Worm (Caenorhabditis elegans) whole organism, L3 larva: ENCODE measurements around the gene F28H7.2.

ENCODE experiments used
- ZK546.5 ChIP-seq: sonication (generic microtip); optimal IDR thresholded peaks from 2 replicates; lab custom pipeline; 2017; ENCODE audit warnings: missing biosample characterization, missing genetic modification characterization
- aly-2 ChIP-seq: fragments of 150-350 bp; optimal IDR thresholded peaks from 2 replicates; lab custom pipeline; 2014; ENCODE audit warnings: missing biosample characterization, missing genetic modification characterization
- ama-1 ChIP-seq: fragments of 150-350 bp; optimal IDR thresholded peaks from 2 replicates; lab custom pipeline; 2018
- ceh-16 ChIP-seq: sonication (generic microtip); optimal IDR thresholded peaks from 2 replicates; lab custom pipeline; 2017; ENCODE audit warnings: missing biosample characterization, missing genetic modification characterization
- ceh-28 ChIP-seq: fragments of 150-350 bp; optimal IDR thresholded peaks from 2 replicates; lab custom pipeline; 2014; ENCODE audit warnings: missing biosample characterization, missing genetic modification reagents, missing genetic modification characterization
- ceh-82 ChIP-seq: fragments of 150-350 bp; optimal IDR thresholded peaks from 2 replicates; lab custom pipeline; 2014; ENCODE audit warnings: missing biosample characterization, missing genetic modification characterization
- ceh-9 ChIP-seq: sonication (generic microtip); optimal IDR thresholded peaks from 2 replicates; lab custom pipeline; 2018; ENCODE audit warnings: missing biosample characterization, missing genetic modification characterization
- egl-27 ChIP-seq: sonication (generic microtip); optimal IDR thresholded peaks from 4 replicates; lab custom pipeline; 2017; ENCODE audit warnings: missing biosample characterization, missing genetic modification reagents, missing genetic modification characterization
- egl-5 ChIP-seq: fragments of 150-350 bp; optimal IDR thresholded peaks from 2 replicates; lab custom pipeline; 2017; ENCODE audit warnings: missing biosample characterization, missing genetic modification reagents, missing genetic modification characterization, inconsistent platforms
- elt-2 ChIP-seq: sonication (generic microtip); optimal IDR thresholded peaks from 2 replicates; lab custom pipeline; 2016; ENCODE audit warnings: missing genetic modification reagents, mild to moderate bottlenecking, missing genetic modification characterization, missing compliant biosample characterization
- elt-3 ChIP-seq, 3 experiments: fragments of 150-350 bp in 1 of 3; sonication (generic microtip) in 2 of 3; optimal IDR thresholded peaks; 2 replicates in 2 of 3; 4 replicates in 1 of 3; lab custom pipeline; 2014 to 2017; ENCODE audit warnings: missing biosample characterization in 3 of 3, missing genetic modification characterization in 3 of 3
- fkh-10 ChIP-seq: sonication (generic microtip); optimal IDR thresholded peaks from 2 replicates; lab custom pipeline; 2017; ENCODE audit warnings: missing biosample characterization, missing genetic modification reagents, missing genetic modification characterization
- fkh-2 ChIP-seq: fragments of 150-350 bp; optimal IDR thresholded peaks from 2 replicates; lab custom pipeline; 2014; ENCODE audit warnings: missing biosample characterization, missing genetic modification reagents, missing genetic modification characterization
- hmg-11 ChIP-seq: sonication (generic microtip); optimal IDR thresholded peaks from 2 replicates; lab custom pipeline; 2016; ENCODE audit warnings: missing genetic modification characterization, missing compliant biosample characterization
- lin-15B ChIP-seq: fragments of 150-350 bp; optimal IDR thresholded peaks from 2 replicates; lab custom pipeline; 2014; ENCODE audit warnings: missing biosample characterization, missing genetic modification characterization
- lin-39 ChIP-seq: fragments of 150-350 bp; optimal IDR thresholded peaks from 2 replicates; lab custom pipeline; 2018; ENCODE audit warnings: missing biosample characterization, missing genetic modification reagents, missing genetic modification characterization
- lsy-12 ChIP-seq: sonication (generic microtip); optimal IDR thresholded peaks from 2 replicates; lab custom pipeline; 2016; ENCODE audit warnings: mild to moderate bottlenecking, missing genetic modification characterization, missing compliant biosample characterization
- mdl-1 ChIP-seq: fragments of 150-350 bp; optimal IDR thresholded peaks from 2 replicates; lab custom pipeline; 2014; ENCODE audit warnings: missing biosample characterization, missing genetic modification characterization
- mml-1 ChIP-seq: fragments of 150-350 bp; sonication (generic microtip); optimal IDR thresholded peaks from 3 replicates; lab custom pipeline; 2014; ENCODE audit warnings: missing biosample characterization, missing genetic modification characterization
- nfya-1 ChIP-seq: sonication (generic microtip); optimal IDR thresholded peaks from 2 replicates; lab custom pipeline; 2017; ENCODE audit warnings: missing genetic modification characterization, mild to moderate bottlenecking, missing compliant biosample characterization, antibody characterized with exemption, moderate library complexity; ENCODE audit not compliant: insufficient read depth
- nhr-12 ChIP-seq: fragments of 150-350 bp; optimal IDR thresholded peaks from 2 replicates; lab custom pipeline; 2014; ENCODE audit warnings: missing biosample characterization, missing genetic modification characterization
- nhr-23 ChIP-seq: fragments of 150-350 bp; optimal IDR thresholded peaks from 2 replicates; lab custom pipeline; 2014; ENCODE audit warnings: missing biosample characterization, missing genetic modification reagents, missing genetic modification characterization
- nhr-237 ChIP-seq: fragments of 150-350 bp; optimal IDR thresholded peaks from 2 replicates; lab custom pipeline; 2014; ENCODE audit warnings: missing biosample characterization, missing genetic modification characterization
- nhr-25 ChIP-seq: sonication (generic microtip); optimal IDR thresholded peaks from 2 replicates; lab custom pipeline; 2017; ENCODE audit warnings: missing biosample characterization, missing genetic modification characterization
- nhr-28 ChIP-seq: fragments of 150-350 bp; optimal IDR thresholded peaks from 2 replicates; lab custom pipeline; 2014; ENCODE audit warnings: missing biosample characterization, missing genetic modification characterization
- nhr-43 ChIP-seq: sonication (generic microtip); optimal IDR thresholded peaks from 2 replicates; lab custom pipeline; 2016; ENCODE audit warnings: mild to moderate bottlenecking, missing genetic modification characterization, missing compliant biosample characterization; ENCODE audit not compliant: poor library complexity, severe bottlenecking
- nhr-67 ChIP-seq: fragments of 150-350 bp; optimal IDR thresholded peaks from 2 replicates; lab custom pipeline; 2014; ENCODE audit warnings: missing biosample characterization, missing genetic modification characterization
- nhr-76 ChIP-seq: fragments of 150-350 bp; sonication (generic microtip); optimal IDR thresholded peaks from 5 replicates; lab custom pipeline; 2014; ENCODE audit warnings: missing biosample characterization, missing genetic modification characterization
- pha-4 ChIP-seq: fragments of 150-350 bp; optimal IDR thresholded peaks from 2 replicates; lab custom pipeline; 2014; ENCODE audit warnings: missing biosample characterization, missing genetic modification reagents, missing genetic modification characterization
- pqm-1 ChIP-seq: fragments of 150-350 bp; optimal IDR thresholded peaks from 2 replicates; lab custom pipeline; 2017; ENCODE audit warnings: missing biosample characterization, missing genetic modification characterization, inconsistent platforms
- skn-1 ChIP-seq: fragments of 150-350 bp; optimal IDR thresholded peaks from 2 replicates; lab custom pipeline; 2014; ENCODE audit warnings: missing biosample characterization, missing genetic modification characterization
- tbx-2 ChIP-seq: sonication (generic microtip); optimal IDR thresholded peaks from 2 replicates; lab custom pipeline; 2016; ENCODE audit warnings: mild to moderate bottlenecking, missing genetic modification characterization, missing compliant biosample characterization
- unc-39 ChIP-seq: sonication (generic microtip); optimal IDR thresholded peaks from 4 replicates; lab custom pipeline; 2017; ENCODE audit warnings: missing biosample characterization, missing genetic modification characterization
- unc-62 ChIP-seq: fragments of 150-350 bp; sonication (generic microtip); optimal IDR thresholded peaks from 4 replicates; lab custom pipeline; 2014; ENCODE audit warnings: missing biosample characterization, missing genetic modification reagents, missing genetic modification characterization
- zag-1 ChIP-seq: fragments of 150-350 bp; optimal IDR thresholded peaks from 2 replicates; lab custom pipeline; 2014; ENCODE audit warnings: missing biosample characterization, missing genetic modification characterization
- ztf-11 ChIP-seq: fragments of 150-350 bp; optimal IDR thresholded peaks from 2 replicates; lab custom pipeline; 2014; ENCODE audit warnings: missing biosample characterization, missing genetic modification characterization

F28H7.2 gene

DNA sequence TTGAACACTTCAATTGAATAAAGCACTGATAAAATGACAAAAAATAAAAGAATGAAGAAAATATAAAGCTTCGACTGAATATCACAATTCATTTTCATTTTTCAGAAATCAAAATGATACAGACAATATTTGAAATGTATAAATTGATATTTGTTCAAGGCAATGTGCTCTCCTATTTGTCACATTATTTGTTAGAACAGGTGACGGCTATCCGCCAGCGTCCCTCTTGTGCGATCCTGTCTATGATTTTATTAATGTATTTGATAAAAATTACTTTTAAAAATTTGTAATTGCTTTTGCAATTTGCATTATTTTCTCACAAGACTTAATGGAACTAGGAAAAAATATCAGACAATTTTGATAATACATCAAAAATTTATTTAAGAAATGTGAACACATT is 6.3 kb downstream of the F28H7.2 start, which contains the start of gene F28H7.7:
Gene F28H7.7 (minus strand): TSS at position 101 of the 400 bp plus-strand sequence.
- TF ChIP-seq zag-1 (tag; lab: Kevin White, UChicago) (no peak), nhr-76 (tag; lab: Kevin White, UChicago) (no peak), fkh-10 (GFP tag; lab: Kevin White, UChicago) (no peak), ceh-9 (no peak), egl-27 (tag; lab: Kevin White, UChicago) (no peak), mml-1 (no peak), aly-2 (tag; lab: Kevin White, UChicago) (no peak), unc-39 (tag; lab: Kevin White, UChicago) (no peak), unc-62 (GFP tag; lab: Kevin White, UChicago) (no peak), nhr-12 (tag; lab: Kevin White, UChicago) (no peak)

DNA sequence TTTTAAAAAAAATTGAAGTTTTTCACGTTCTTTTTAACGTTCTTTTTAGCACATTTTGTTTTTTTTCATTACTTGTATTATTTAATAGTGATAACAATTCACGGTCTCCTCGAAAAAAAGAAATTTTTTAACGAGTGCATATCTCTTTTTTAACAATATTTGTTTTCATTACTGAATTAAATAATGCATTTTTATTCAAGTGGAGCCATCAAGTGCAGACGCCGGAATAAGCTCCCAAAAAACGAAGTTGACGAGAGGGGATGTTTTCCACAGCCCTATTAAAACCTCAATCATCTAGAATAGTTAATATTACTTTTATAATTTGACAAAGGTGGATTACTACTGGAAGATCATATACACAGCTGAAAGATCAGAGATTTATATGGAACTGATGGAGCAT is 9.0 kb downstream of the F28H7.2 start, which contains the start of gene irld-6:
Gene irld-6 (minus strand): TSS at position 101 of the 400 bp plus-strand sequence.
- TF ChIP-seq fkh-2 (tag; lab: Kevin White, UChicago), result no peak
- TF ChIP-seq ceh-9, result no peak
- no peak for TF ChIP-seq unc-62 (GFP tag; lab: Kevin White, UChicago)
- no peak for TF ChIP-seq ceh-28 (tag; lab: Kevin White, UChicago)
- TF ChIP-seq mdl-1 (tag; lab: Kevin White, UChicago), result no peak
- TF ChIP-seq aly-2 (tag; lab: Kevin White, UChicago), result no peak
- TF ChIP-seq nhr-28 (tag; lab: Kevin White, UChicago), result no peak
- TF ChIP-seq skn-1 (tag; lab: Kevin White, UChicago), result no peak
- TF ChIP-seq ztf-11, result no peak
- TF ChIP-seq elt-3 (tag; optimal IDR thresholded peaks at IDR 0.05; lab: Kevin White, UChicago), result no peak
- TF ChIP-seq ZK546.5, result no peak
- TF ChIP-seq nhr-237, result no peak
- TF ChIP-seq pqm-1 (tag; lab: Kevin White, UChicago), result no peak
- TF ChIP-seq, all 47 proteins: peak for 0

DNA sequence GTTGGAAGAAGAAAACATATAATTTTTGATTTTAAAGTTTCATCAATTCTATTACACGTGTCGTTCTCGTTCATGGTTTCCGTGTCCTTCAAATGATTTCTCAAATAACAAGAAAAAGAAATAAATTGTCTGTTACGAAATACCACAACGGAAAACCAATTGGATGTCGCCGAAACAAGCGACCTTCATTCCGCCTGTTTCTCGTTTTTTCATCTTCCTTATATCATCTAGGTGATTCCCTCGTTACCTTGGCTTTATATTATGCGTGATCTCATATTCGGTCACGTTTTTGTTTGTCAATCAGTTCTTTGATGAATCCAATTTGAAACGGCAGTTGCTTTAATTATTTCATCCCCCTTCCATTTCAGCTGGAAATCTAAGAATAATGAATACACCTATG is 9.4 kb downstream of the F28H7.2 start:
- TF ChIP-seq nhr-25 (tag; lab: Kevin White, UChicago) (peak; percentile 83), egl-5 (tag; lab: Kevin White, UChicago) (peak; percentile 40), nhr-67 (no peak), nhr-23 (tag; lab: Kevin White, UChicago) (peak; percentile 35)

- TF ChIP-seq nhr-67 (no peak), aly-2 (tag; lab: Kevin White, UChicago) (no peak), ceh-9 (no peak), lin-15B (tag; lab: Kevin White, UChicago) (no peak)
These were observed 11.0 kb downstream of the F28H7.2 start, which contains the start of gene F28H7.8 for ce11 chrV:10758658-10759057. Gene F28H7.8, plus strand, starts transcription at chrV:10758958.

DNA sequence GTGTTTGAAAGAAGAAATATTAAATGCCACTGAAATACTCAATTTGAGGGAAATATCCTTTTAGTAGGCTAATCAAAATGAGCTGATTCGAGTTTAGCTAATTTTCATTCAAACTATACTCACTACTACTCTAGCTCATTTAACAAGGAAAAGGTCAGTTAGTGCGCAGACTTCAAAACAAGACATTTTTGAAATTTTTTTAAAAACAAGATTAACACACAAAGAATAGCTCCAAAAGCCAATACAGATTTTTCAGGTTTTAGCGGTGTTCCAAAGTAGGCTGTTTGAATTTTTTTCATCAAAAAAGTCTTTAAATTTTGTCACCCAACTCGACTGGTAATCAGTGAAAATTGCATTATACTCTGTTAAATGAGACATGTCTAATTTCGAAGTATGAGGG is 13.1 kb downstream of the F28H7.2 start:
- TF ChIP-seq tbx-2 (tag; lab: Kevin White, UChicago) (no peak), ztf-11 (no peak), aly-2 (tag; lab: Kevin White, UChicago) (no peak)

DNA sequence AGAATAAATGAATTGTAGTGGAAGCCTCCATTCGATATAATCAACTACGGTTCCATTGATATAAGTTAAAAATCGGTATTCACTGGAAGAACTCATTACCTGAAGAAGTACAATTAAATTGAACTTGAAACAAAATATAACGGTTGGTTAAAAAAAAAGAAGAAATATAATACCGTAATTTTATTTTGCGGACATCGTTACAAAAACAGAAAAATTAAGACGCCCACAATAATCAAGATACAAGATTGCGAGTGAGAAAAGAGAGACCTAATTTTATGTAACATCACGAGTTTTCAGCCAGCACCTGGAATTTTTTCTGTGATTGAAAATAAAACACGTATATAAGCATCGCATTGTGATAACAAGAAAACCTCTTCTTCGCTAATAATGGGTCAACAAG is 15.0 kb downstream of the F28H7.2 start, which contains the start of gene sre-6:
Gene sre-6 (minus strand): TSS at position 101 of the 400 bp plus-strand sequence.
- TF ChIP-seq lsy-12 (tag; lab: Kevin White, UChicago), result no peak
- TF ChIP-seq, all 47 proteins: peak for 0

DNA sequence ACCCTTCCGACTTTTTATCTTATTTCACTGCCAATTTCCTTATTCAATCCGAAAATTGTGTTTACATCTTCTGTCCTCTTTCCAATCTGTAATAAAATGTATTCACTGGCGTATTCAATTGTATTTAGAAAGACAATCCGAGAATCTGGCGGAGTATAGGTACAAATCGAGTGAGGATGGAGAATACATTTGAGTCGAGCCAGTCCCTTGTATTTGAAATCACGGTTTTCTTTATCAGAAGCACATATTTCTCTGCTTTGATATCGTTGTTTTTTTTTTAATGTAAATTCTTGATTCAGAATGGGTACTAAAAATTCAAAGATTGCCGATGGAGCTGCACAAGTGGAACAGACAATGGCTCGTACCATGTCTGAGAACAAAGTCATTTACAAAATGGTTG is 16.4 kb downstream of the F28H7.2 start, which contains the start of gene ocr-1:
Gene ocr-1 (plus strand): TSS at position 301 of the 400 bp plus-strand sequence.
- TF ChIP-seq ZK546.5 (no peak), mml-1 (no peak), ama-1 (lab: Kevin White, UChicago) (no peak), elt-3 (tag; optimal IDR thresholded peaks at IDR 0.05; lab: Kevin White, UChicago) (no peak), tbx-2 (tag; lab: Kevin White, UChicago) (no peak)

DNA sequence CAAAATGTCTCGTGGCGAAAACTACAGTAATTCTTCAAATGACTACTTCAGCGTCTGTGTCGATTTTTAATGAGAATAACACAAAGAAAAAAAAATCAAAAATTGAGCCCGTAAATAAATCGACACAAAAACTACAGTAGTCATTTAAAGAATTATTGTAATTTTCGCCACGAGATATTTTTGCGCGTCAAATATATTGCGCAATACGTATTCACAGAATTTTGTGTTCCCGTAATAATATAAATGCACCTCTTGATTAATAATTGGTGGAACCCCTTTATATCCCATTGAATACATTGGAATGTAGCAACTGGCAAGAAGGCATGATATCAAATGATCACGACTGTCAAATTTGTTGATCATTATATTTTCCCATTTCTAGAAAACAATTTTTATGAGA is 21.2 kb downstream of the F28H7.2 start:
- no peak for TF ChIP-seq ceh-82 (tag; lab: Kevin White, UChicago)
- TF ChIP-seq unc-62 (GFP tag; lab: Kevin White, UChicago), result no peak
- TF ChIP-seq fkh-10 (GFP tag; lab: Kevin White, UChicago), result no peak
- no peak for TF ChIP-seq hmg-11 (tag; lab: Kevin White, UChicago)
- TF ChIP-seq lin-39 (tag; lab: Kevin White, UChicago), result no peak
- TF ChIP-seq elt-2 (tag; lab: Kevin White, UChicago), result no peak
- no peak for TF ChIP-seq mml-1
- TF ChIP-seq pqm-1 (tag; lab: Kevin White, UChicago), result no peak
- TF ChIP-seq ceh-16 (tag; lab: Kevin White, UChicago), result no peak
- no peak for TF ChIP-seq pha-4 (tag; lab: Kevin White, UChicago)
- no peak for TF ChIP-seq nfya-1 (tag; lab: Kevin White, UChicago)
- TF ChIP-seq skn-1 (tag; lab: Kevin White, UChicago), result no peak
- TF ChIP-seq egl-5 (tag; lab: Kevin White, UChicago), result no peak
- TF ChIP-seq ama-1 (lab: Kevin White, UChicago), result no peak
- TF ChIP-seq nhr-43, result no peak
- TF ChIP-seq nhr-12 (tag; lab: Kevin White, UChicago), result no peak
- TF ChIP-seq mdl-1 (tag; lab: Kevin White, UChicago), result no peak
- no peak for TF ChIP-seq ztf-11
